Worm (Caenorhabditis elegans): Measurements from ENCODE around the gene amt-4.

- TF ChIP-seq scrt-1 (GFP tag; IDR thresholded peaks at IDR 0.05): 0 out of 2 replicates have a peak, but pooled peaks have one; percentile 34
- TF ChIP-seq tbx-11 (GFP tag; IDR thresholded peaks at IDR 0.05): no peak
- TF ChIP-seq sea-1 (GFP tag; conservative IDR thresholded peaks at IDR 0.05): no peak
- no peak for TF ChIP-seq pes-1 (GFP tag; IDR thresholded peaks at IDR 0.05)
- TF ChIP-seq hmg-4 (GFP tag; optimal IDR thresholded peaks at IDR 0.05): no peak
- no peak for TF ChIP-seq ama-1 (optimal IDR thresholded peaks at IDR 0.05)
- TF ChIP-seq tra-4 (tag; optimal IDR thresholded peaks at IDR 0.05): no peak
- TF ChIP-seq hmbx-1 (tag; optimal IDR thresholded peaks at IDR 0.05): no peak
These were observed 15.1 kb upstream of the amt-4 start, which contains the start of gene C07A12.18 for ce11 chrX:4549853-4550596.

Measured in whole organism, early embryonic.